Worm (Caenorhabditis elegans): ENCODE data around the gene hmp-1.

ce11 chrV:11818064-11818463, 27.6 kb upstream of the hmp-1 start:
- TF ChIP-seq mdl-1 (tag; optimal IDR thresholded peaks at IDR 0.05) (no peak), ztf-4 (tag; optimal IDR thresholded peaks at IDR 0.05) (no peak)

Data from whole organism, L1 larva.